Fruit fly (Drosophila melanogaster) whole organism: ENCODE measurements around the gene Poc1.

Source experiments
- CG8478 ChIP-seq: fragments of >200 bp; optimal IDR thresholded peaks from 2 replicates; lab custom pipeline; 2018; ENCODE audit warnings: inconsistent platforms
- Dll ChIP-seq: fragments of >200 bp; optimal IDR thresholded peaks from 2 replicates; lab custom pipeline; 2017
- EcR ChIP-seq, 2 experiments: fragments of >200 bp; optimal IDR thresholded peaks; 2 replicates each; lab custom pipeline; 2017; ENCODE audit warnings: missing biosample characterization in 2 of 2, missing genetic modification characterization in 2 of 2, missing genetic modification reagents in 2 of 2
- pan ChIP-seq: fragments of >200 bp; optimal IDR thresholded peaks from 2 replicates; lab custom pipeline; 2017
- psq ChIP-seq: fragments of >200 bp; optimal IDR thresholded peaks from 2 replicates; lab custom pipeline; 2017
- usp ChIP-seq: fragments of >200 bp; optimal IDR thresholded peaks from 2 replicates; lab custom pipeline; 2017; ENCODE audit warnings: missing biosample characterization, missing genetic modification characterization, mixed read lengths

Poc1 gene

dm6 chr3L:13389834-13390233 is at the start of gene Poc1:
Gene Poc1, minus strand, starts transcription at chr3L:13390006.
- TF ChIP-seq EcR (GFP tag; optimal IDR thresholded peaks at IDR 0.05; lab: Kevin White, UChicago) (no peak), Dll (lab: Kevin White, UChicago) (no peak), usp (GFP tag; lab: Kevin White, UChicago) (no peak), CG8478 (lab: Kevin White, UChicago) (no peak), pan (lab: Kevin White, UChicago) (no peak), psq (lab: Kevin White, UChicago) (no peak)

- TF ChIP-seq pan (lab: Kevin White, UChicago) (no peak), psq (lab: Kevin White, UChicago) (no peak), usp (GFP tag; lab: Kevin White, UChicago) (no peak), Dll (lab: Kevin White, UChicago) (no peak), EcR (GFP tag; optimal IDR thresholded peaks at IDR 0.05; lab: Kevin White, UChicago) (no peak), CG8478 (lab: Kevin White, UChicago) (no peak)
Observed at dm6 chr3L:13437654-13438053, 47.8 kb upstream of the Poc1 start, which contains the start of gene CG10725. Gene CG10725, plus strand, starts transcription at chr3L:13437954.

dm6 chr3L:13437036-13437435 is 47.2 kb upstream of the Poc1 start, which contains the start of gene CG10154:
Gene CG10154, minus strand, starts transcription at chr3L:13437136.
- TF ChIP-seq usp (GFP tag; lab: Kevin White, UChicago) (no peak), Dll (lab: Kevin White, UChicago) (no peak), psq (lab: Kevin White, UChicago) (no peak), CG8478 (lab: Kevin White, UChicago) (no peak), pan (lab: Kevin White, UChicago) (no peak), EcR (GFP tag; optimal IDR thresholded peaks at IDR 0.05; lab: Kevin White, UChicago) (no peak)

- TF ChIP-seq CG8478 (lab: Kevin White, UChicago) (no peak), Dll (lab: Kevin White, UChicago) (no peak), pan (lab: Kevin White, UChicago) (no peak), psq (lab: Kevin White, UChicago) (no peak), EcR (GFP tag; optimal IDR thresholded peaks at IDR 0.05; lab: Kevin White, UChicago) (no peak), usp (GFP tag; lab: Kevin White, UChicago) (no peak)
Observed at dm6 chr3L:13435170-13435727, 45.4 kb upstream of the Poc1 start, which contains the start of gene CG10713. Gene CG10713, minus strand, starts transcription at chr3L:13435229.

dm6 chr3L:13433522-13433921 is 43.7 kb upstream of the Poc1 start:
- no peak for TF ChIP-seq CG8478 (lab: Kevin White, UChicago)
- TF ChIP-seq Dll (lab: Kevin White, UChicago), result no peak
- no peak for TF ChIP-seq usp (GFP tag; lab: Kevin White, UChicago)
- TF ChIP-seq EcR (GFP tag; optimal IDR thresholded peaks at IDR 0.05; lab: Kevin White, UChicago), result no peak
- no peak for TF ChIP-seq psq (lab: Kevin White, UChicago)
- TF ChIP-seq pan (lab: Kevin White, UChicago), result no peak

- TF ChIP-seq usp (GFP tag; lab: Kevin White, UChicago) (no peak), Dll (lab: Kevin White, UChicago) (no peak), CG8478 (lab: Kevin White, UChicago) (no peak), pan (lab: Kevin White, UChicago) (no peak), psq (lab: Kevin White, UChicago) (no peak), EcR (GFP tag; optimal IDR thresholded peaks at IDR 0.05; lab: Kevin White, UChicago) (no peak)
Observed at dm6 chr3L:13432791-13433190, 43.0 kb upstream of the Poc1 start.

- no peak for TF ChIP-seq pan (lab: Kevin White, UChicago)
- no peak for TF ChIP-seq psq (lab: Kevin White, UChicago)
- TF ChIP-seq CG8478 (lab: Kevin White, UChicago), result no peak
- no peak for TF ChIP-seq EcR (GFP tag; optimal IDR thresholded peaks at IDR 0.05; lab: Kevin White, UChicago)
- no peak for TF ChIP-seq Dll (lab: Kevin White, UChicago)
- TF ChIP-seq usp (GFP tag; lab: Kevin White, UChicago), result no peak
Observed at dm6 chr3L:13430171-13430570, 40.4 kb upstream of the Poc1 start.

- TF ChIP-seq pan (lab: Kevin White, UChicago) (no peak), Dll (lab: Kevin White, UChicago) (no peak), EcR (GFP tag; optimal IDR thresholded peaks at IDR 0.05; lab: Kevin White, UChicago) (no peak), CG8478 (lab: Kevin White, UChicago) (no peak), psq (lab: Kevin White, UChicago) (no peak), usp (GFP tag; lab: Kevin White, UChicago) (no peak)
Observed at dm6 chr3L:13426573-13426972, 36.8 kb upstream of the Poc1 start, which contains the start of gene CG14105. Gene CG14105, minus strand, starts transcription at chr3L:13426673.

- no peak for TF ChIP-seq EcR (GFP tag; optimal IDR thresholded peaks at IDR 0.05; lab: Kevin White, UChicago)
Observed at dm6 chr3L:13425571-13425970, 35.8 kb upstream of the Poc1 start, which contains the start of gene CG14106. Gene CG14106, minus strand, starts transcription at chr3L:13425671.

dm6 chr3L:13424068-13424467 is 34.3 kb upstream of the Poc1 start, which contains the start of gene CG33263:
Gene CG33263, minus strand, starts transcription at chr3L:13424168.
- TF ChIP-seq EcR (GFP tag; optimal IDR thresholded peaks at IDR 0.05; lab: Kevin White, UChicago) (no peak), Dll (lab: Kevin White, UChicago) (no peak), psq (lab: Kevin White, UChicago) (no peak), CG8478 (lab: Kevin White, UChicago) (no peak), pan (lab: Kevin White, UChicago) (no peak), usp (GFP tag; lab: Kevin White, UChicago) (no peak)

- TF ChIP-seq psq (lab: Kevin White, UChicago), result no peak
- TF ChIP-seq pan (lab: Kevin White, UChicago), result no peak
- TF ChIP-seq CG8478 (lab: Kevin White, UChicago), result no peak
- no peak for TF ChIP-seq EcR (GFP tag; optimal IDR thresholded peaks at IDR 0.05; lab: Kevin White, UChicago)
- no peak for TF ChIP-seq usp (GFP tag; lab: Kevin White, UChicago)
Observed at dm6 chr3L:13422286-13422787, 32.5 kb upstream of the Poc1 start, which contains the start of gene CG32121. Gene CG32121, minus strand, starts transcription at chr3L:13422336.
